Fruit fly (Drosophila melanogaster) Kc167 (cell line): ENCODE data around the gene CG13725.

ENCODE experiments used
- Myc ChIP-seq: fragments of >200 bp; optimal IDR thresholded peaks from 2 replicates; lab custom pipeline; 2017; ENCODE audit warnings: missing external identifiers
- Sin3A ChIP-seq: fragments of >200 bp; optimal IDR thresholded peaks from 2 replicates; lab custom pipeline; 2018; ENCODE audit warnings: missing external identifiers
- h ChIP-seq: fragments of >200 bp; optimal IDR thresholded peaks from 3 replicates; lab custom pipeline; 2018; ENCODE audit warnings: missing external identifiers
- insv ChIP-seq: fragments of >200 bp; optimal IDR thresholded peaks from 3 replicates; lab custom pipeline; 2018; ENCODE audit warnings: missing external identifiers
- psq ChIP-seq: fragments of >200 bp; optimal IDR thresholded peaks from 2 replicates; lab custom pipeline; 2017; ENCODE audit warnings: missing external identifiers
- ttk ChIP-seq: sonication (Bioruptor generic); optimal IDR thresholded peaks from 2 replicates; lab custom pipeline; 2017; ENCODE audit warnings: missing external identifiers

CG13725 gene

dm6 chr3L:17344596-17344995 is 19.3 kb upstream of the CG13725 start, which contains the start of gene brv2:
TSS of gene brv2 (minus strand) at chr3L:17344696.
- TF ChIP-seq psq (lab: Kevin White, UChicago), result no peak
- no peak for TF ChIP-seq ttk (lab: Kevin White, UChicago)
- TF ChIP-seq insv, result no peak
- no peak for TF ChIP-seq Myc
- TF ChIP-seq h (lab: Kevin White, UChicago), result no peak
- no peak for TF ChIP-seq Sin3A

- TF ChIP-seq Myc (no peak), Sin3A (no peak), h (lab: Kevin White, UChicago) (no peak), psq (lab: Kevin White, UChicago) (no peak), insv (no peak), ttk (lab: Kevin White, UChicago) (no peak)
These were observed 15.9 kb upstream of the CG13725 start, which contains the start of gene CG13727 for dm6 chr3L:17341216-17341615. TSS of gene CG13727 (minus strand) at chr3L:17341316.

DNA sequence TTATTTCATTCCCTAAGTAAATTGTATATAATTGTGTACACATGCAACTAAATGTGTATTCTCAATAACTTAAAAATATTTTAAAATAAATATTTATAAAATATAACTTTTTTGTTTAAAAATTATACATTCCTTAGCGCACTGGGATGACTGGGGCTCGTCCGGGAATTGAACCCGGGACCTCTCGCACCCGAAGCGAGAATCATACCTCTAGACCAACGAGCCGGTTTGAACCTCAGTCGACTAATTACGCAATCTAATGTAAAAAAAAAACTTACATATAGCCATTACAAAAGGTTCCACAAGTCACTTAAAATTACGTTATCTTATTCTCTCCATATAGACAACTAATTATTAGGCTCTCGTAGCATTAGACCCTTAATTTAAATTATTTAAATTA is 14.4 kb upstream of the CG13725 start:
- TF ChIP-seq psq (lab: Kevin White, UChicago), result no peak
- no peak for TF ChIP-seq ttk (lab: Kevin White, UChicago)
- TF ChIP-seq Myc, result no peak
- TF ChIP-seq h (lab: Kevin White, UChicago), result no peak
- TF ChIP-seq insv, result no peak
- TF ChIP-seq Sin3A, result no peak

dm6 chr3L:17339122-17339521 is 13.8 kb upstream of the CG13725 start, which contains the start of gene CG6479:
TSS of gene CG6479 (minus strand) at chr3L:17339262.
- TF ChIP-seq Sin3A, result no peak
- no peak for TF ChIP-seq insv
- no peak for TF ChIP-seq h (lab: Kevin White, UChicago)

dm6 chr3L:17329069-17329468 is 3.8 kb upstream of the CG13725 start, which contains the start of gene Or74a:
TSS of gene Or74a (minus strand) at chr3L:17329169.
- TF ChIP-seq ttk (lab: Kevin White, UChicago) (no peak), Myc (no peak), insv (no peak), psq (lab: Kevin White, UChicago) (no peak), h (lab: Kevin White, UChicago) (no peak), Sin3A (no peak)

dm6 chr3L:17322541-17322940 is 2.8 kb downstream of the CG13725 start, which contains the start of gene CG13724:
TSS of gene CG13724 (plus strand) at chr3L:17322841.
- TF ChIP-seq psq (lab: Kevin White, UChicago) (no peak), ttk (lab: Kevin White, UChicago) (no peak), h (lab: Kevin White, UChicago) (no peak), Sin3A (no peak), Myc (no peak), insv (no peak)

DNA sequence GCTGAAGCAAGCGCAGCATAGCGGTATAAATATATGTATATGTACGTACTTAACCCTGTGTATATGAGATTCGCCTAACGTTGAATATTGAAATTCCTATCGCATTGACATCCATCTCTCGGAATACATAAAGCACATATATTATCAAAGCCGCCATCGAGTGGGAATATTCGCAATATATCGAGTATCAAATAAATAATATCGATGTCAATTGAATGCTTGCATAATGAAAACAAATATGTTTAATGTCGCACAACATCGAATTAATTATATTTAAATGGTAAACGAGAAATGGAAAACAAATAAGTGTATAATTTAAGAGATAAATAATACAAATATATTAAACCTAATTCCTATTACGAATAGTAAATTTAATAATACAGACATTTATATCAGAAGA is 4.6 kb downstream of the CG13725 start, which contains the start of gene ND-24L:
ND-24L (minus strand) TSS at position 101 of the 400 bp plus-strand sequence.
- TF ChIP-seq ttk (lab: Kevin White, UChicago) (no peak), Sin3A (no peak), insv (no peak), psq (lab: Kevin White, UChicago) (no peak), Myc (no peak), h (lab: Kevin White, UChicago) (no peak)

DNA sequence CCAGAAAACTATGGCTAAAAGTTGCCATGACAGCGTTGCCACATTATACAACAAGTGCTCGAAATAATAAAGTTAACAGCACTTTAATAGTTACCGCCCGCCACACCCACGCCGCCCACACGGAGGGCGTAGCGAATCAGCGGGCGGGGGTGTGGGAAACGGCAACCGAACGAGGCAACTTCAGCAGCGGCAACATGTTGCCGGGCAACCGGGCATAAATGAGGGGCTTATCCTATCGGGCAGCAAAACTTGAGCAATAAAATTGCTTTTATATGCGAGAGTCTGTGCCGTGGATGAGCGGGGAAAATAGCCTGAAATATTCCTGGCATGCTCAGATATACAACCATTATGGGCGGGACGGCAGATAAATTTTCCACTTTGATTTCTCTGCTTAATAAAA is 9.1 kb downstream of the CG13725 start:
- TF ChIP-seq insv, result no peak
- TF ChIP-seq h (lab: Kevin White, UChicago), result no peak

DNA sequence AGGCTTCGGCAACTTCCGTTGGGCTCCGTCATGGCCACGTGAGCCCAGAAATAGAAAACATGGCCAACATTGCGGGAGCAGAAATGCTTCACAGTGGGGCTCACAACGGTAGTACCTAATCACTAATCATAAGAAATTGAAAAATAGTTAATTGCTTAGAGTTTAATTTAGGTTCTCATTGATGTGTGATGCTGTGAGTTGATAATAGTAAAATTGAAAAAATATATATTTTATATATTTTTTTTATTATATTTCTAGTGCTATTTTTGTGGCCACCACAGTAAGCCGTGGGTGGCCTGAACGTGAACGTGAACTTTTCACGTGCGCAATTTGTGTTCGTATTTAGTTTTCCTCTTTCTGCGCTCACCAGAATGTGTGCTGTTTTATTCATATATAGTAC is 14.8 kb downstream of the CG13725 start:
- TF ChIP-seq ttk (lab: Kevin White, UChicago) (no peak), insv (no peak), h (lab: Kevin White, UChicago) (no peak), psq (lab: Kevin White, UChicago) (no peak), Myc (no peak), Sin3A (no peak)

DNA sequence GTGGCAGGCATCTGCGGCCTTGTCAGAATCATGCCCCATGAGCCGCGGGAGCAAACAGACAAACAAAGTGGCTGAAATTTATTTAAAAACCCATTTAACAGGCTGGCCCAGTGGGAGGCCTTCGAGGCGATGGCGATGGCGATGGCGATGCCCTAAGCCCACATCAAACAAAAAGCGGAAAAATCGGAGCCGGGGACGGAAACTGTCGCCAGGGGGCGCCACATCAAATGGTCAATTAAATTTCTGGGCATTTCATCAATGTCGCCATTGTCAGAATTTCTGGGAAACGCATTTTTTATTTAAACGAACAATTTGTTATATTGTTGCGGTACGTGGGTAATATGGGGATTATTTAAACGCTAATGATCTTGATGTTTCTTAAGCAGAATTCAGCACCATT is 33.1 kb downstream of the CG13725 start:
- TF ChIP-seq Myc (no peak), Sin3A (no peak), h (lab: Kevin White, UChicago) (no peak), ttk (lab: Kevin White, UChicago) (no peak), insv (no peak), psq (lab: Kevin White, UChicago) (no peak)
